Fruit fly (Drosophila melanogaster) whole organism, prepupa: ENCODE data around the gene mgr.

Source experiments
- CG11762 ChIP-seq: fragments of 200-800 bp; sonication (Bioruptor generic); optimal IDR thresholded peaks from 3 replicates; lab custom pipeline; 2016; ENCODE audit warnings: missing biosample characterization, missing genetic modification characterization; ENCODE audit not compliant: insufficient read depth
- CG3032 ChIP-seq: fragments of 200-800 bp; optimal IDR thresholded peaks from 2 replicates; lab custom pipeline; 2019; ENCODE audit warnings: missing biosample characterization, mild to moderate bottlenecking, missing genetic modification characterization, moderate library complexity
- Hr38 ChIP-seq: sonication (Bioruptor generic); optimal IDR thresholded peaks from 2 replicates; lab custom pipeline; 2016; ENCODE audit warnings: missing biosample characterization, missing genetic modification characterization
- Hr39 ChIP-seq: fragments of 200-800 bp; sonication (Bioruptor generic); optimal IDR thresholded peaks from 2 replicates; lab custom pipeline; 2016; ENCODE audit warnings: missing biosample characterization, missing genetic modification characterization
- acj6 ChIP-seq: fragments of 200-800 bp; sonication (Bioruptor generic); optimal IDR thresholded peaks from 3 replicates; lab custom pipeline; 2016; ENCODE audit warnings: missing biosample characterization, missing genetic modification characterization
- eg ChIP-seq: fragments of 200-800 bp; sonication (Bioruptor generic); IDR thresholded peaks from 3 replicates; pipeline ENCODE4 v1.3.6; 2022; ENCODE audit warnings: missing biosample characterization, missing genetic modification characterization
- fd59A ChIP-seq: fragments of 200-800 bp; sonication (Bioruptor generic); optimal IDR thresholded peaks from 2 replicates; lab custom pipeline; 2017; ENCODE audit warnings: missing biosample characterization, mild to moderate bottlenecking, missing genetic modification characterization, missing genetic modification reagents
- fkh ChIP-seq: fragments of 200-800 bp; sonication (Bioruptor generic); optimal IDR thresholded peaks from 3 replicates; lab custom pipeline; 2017; ENCODE audit warnings: missing biosample characterization, mild to moderate bottlenecking, missing genetic modification characterization, moderate library complexity
- net ChIP-seq: fragments of 200-800 bp; sonication (Bioruptor generic); optimal IDR thresholded peaks from 3 replicates; lab custom pipeline; 2016; ENCODE audit warnings: missing biosample characterization, missing genetic modification characterization
- topi ChIP-seq: fragments of 200-800 bp; sonication (Bioruptor generic); optimal IDR thresholded peaks from 3 replicates; lab custom pipeline; 2016; ENCODE audit warnings: missing biosample characterization, missing genetic modification characterization

- TF ChIP-seq Hr39 (GFP tag; lab: Kevin White, UChicago) (no peak), fkh (peak; percentile 98), net (GFP tag; lab: Kevin White, UChicago) (no peak), CG3032 (no peak), Hr38 (GFP tag; lab: Kevin White, UChicago) (no peak), fd59A (no peak), CG11762 (GFP tag; lab: Kevin White, UChicago) (no peak), topi (GFP tag; lab: Kevin White, UChicago) (no peak), eg (GFP tag; lab: Robert Waterston, UW) (no peak), acj6 (no peak)
These were observed 27.9 kb upstream of the mgr start, which contains the start of gene CG17230 for dm6 chr3R:11437528-11437927.
